Worm (Caenorhabditis elegans): ENCODE data around the gene str-94.

- TF ChIP-seq dao-5 (tag; optimal IDR thresholded peaks at IDR 0.05) (no peak), him-1 (tag; optimal IDR thresholded peaks at IDR 0.05) (no peak), W03F9.2 (tag; optimal IDR thresholded peaks at IDR 0.05) (no peak)
These were observed 8.4 kb upstream of the str-94 start, which contains the start of gene F07C3.16 for ce11 chrV:9257467-9257866.
